Worm (Caenorhabditis elegans) whole organism, dauer: ENCODE data around the gene hmg-11.

Experiments used
- unc-62 ChIP-seq: sonication (generic microtip); optimal IDR thresholded peaks from 2 replicates; lab custom pipeline; 2017; ENCODE audit warnings: missing biosample characterization, missing genetic modification reagents, missing genetic modification characterization

hmg-11 gene

DNA sequence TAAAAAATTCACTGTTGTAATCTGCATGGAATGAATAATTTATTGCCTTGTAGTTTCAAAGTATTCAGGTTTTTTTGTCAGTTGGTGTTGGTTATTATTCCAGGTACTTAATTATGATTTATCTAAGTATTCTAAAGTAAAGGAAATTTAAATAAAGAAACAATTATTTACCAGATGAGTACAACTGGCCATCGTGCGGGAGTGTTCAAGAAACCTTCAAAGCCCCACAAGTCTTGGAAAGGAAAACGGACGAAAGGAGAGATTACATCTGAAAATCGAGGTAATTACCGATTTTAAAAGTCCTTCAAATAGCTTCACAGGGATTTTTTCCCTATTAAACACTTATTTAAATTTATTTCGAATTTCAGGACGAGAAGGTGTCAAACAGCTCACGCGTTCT is 37.2 kb downstream of the hmg-11 start, which contains the start of gene tag-151:
Gene tag-151, plus strand, starts transcription at position 158 of the 400 bp plus-strand sequence.
- TF ChIP-seq unc-62 (GFP tag; lab: Kevin White, UChicago), result no peak

DNA sequence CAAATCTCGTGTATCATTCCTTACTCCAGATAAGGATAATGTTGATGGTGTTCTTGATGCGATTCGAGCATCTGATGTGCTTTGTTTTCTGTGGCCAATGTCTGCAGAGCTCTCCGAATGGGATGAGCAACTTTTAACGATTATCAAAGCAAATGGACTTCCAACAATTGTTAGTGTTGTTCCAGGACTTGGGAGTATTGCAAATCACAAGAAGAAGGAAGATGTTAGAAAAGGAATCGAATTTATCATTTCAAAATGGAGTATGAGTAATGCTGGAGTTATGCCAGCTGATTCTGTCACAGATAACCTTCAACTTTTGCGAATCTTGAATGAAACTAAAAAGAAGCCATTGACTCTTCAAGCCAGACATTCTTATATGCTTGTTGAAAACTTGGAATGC is 37.9 kb downstream of the hmg-11 start:
- TF ChIP-seq unc-62 (GFP tag; lab: Kevin White, UChicago), result no peak

DNA sequence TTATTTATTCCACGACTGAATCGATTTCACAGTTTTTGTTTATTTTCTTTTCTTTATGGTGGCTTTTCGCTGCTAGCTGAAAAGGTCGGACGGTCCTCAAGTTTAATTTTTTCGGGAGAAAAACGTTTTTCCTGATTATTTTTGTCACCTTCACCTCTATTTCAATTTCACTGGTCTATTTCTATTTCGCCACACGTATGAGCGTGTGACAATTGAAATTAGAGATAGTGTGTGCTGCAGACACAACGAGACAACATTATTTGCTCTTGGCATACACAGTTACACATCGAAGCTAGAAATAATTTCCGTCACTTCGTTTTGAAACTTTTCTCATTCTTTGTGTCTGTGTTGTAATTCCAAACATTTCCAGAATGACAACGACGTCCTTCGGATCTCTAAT is 42.8 kb downstream of the hmg-11 start, which contains the start of gene F41C3.8:
Gene F41C3.8, plus strand, starts transcription at position 371 of the 400 bp plus-strand sequence.
- no peak for TF ChIP-seq unc-62 (GFP tag; lab: Kevin White, UChicago)
